Worm (Caenorhabditis elegans) whole organism, L4 larva: ENCODE measurements around the gene srsx-21.

Experiments used
- F26F4.8 ChIP-seq: fragments of 200-800 bp; sonication (Bioruptor generic); conservative IDR thresholded peaks from 2 replicates; pipeline ENCODE4 v1.3.6; 2022; ENCODE audit warnings: missing genetic modification characterization, missing compliant biosample characterization
- R02D3.7 ChIP-seq: fragments of 150-350 bp; sonication (generic microtip); optimal IDR thresholded peaks from 3 replicates; lab custom pipeline; 2014; ENCODE audit warnings: missing biosample characterization, missing genetic modification characterization
- ama-1 ChIP-seq: fragments of 150-350 bp; optimal IDR thresholded peaks from 2 replicates; lab custom pipeline; 2014; ENCODE audit warnings: inconsistent platforms, mixed read lengths
- ceh-20 ChIP-seq: fragments of 200-800 bp; sonication (Bioruptor generic); IDR thresholded peaks from 2 replicates; pipeline ENCODE4 v1.3.6; 2022; ENCODE audit warnings: missing genetic modification reagents, missing genetic modification characterization, missing compliant biosample characterization
- daf-8 ChIP-seq: fragments of 200-800 bp; sonication (Bioruptor generic); IDR thresholded peaks from 2 replicates; pipeline ENCODE4 v1.3.6; 2022; ENCODE audit warnings: missing genetic modification characterization, missing compliant biosample characterization
- snpc-4 ChIP-seq: fragments of 150-350 bp; optimal IDR thresholded peaks from 2 replicates; lab custom pipeline; 2014; ENCODE audit warnings: missing biosample characterization, missing genetic modification characterization
- zfp-2 ChIP-seq: sonication (generic microtip); optimal IDR thresholded peaks from 2 replicates; lab custom pipeline; 2016; ENCODE audit warnings: mild to moderate bottlenecking, missing genetic modification characterization, missing compliant biosample characterization
- ztf-11 ChIP-seq: fragments of 150-350 bp; optimal IDR thresholded peaks from 2 replicates; lab custom pipeline; 2014; ENCODE audit warnings: missing biosample characterization, missing genetic modification characterization

DNA sequence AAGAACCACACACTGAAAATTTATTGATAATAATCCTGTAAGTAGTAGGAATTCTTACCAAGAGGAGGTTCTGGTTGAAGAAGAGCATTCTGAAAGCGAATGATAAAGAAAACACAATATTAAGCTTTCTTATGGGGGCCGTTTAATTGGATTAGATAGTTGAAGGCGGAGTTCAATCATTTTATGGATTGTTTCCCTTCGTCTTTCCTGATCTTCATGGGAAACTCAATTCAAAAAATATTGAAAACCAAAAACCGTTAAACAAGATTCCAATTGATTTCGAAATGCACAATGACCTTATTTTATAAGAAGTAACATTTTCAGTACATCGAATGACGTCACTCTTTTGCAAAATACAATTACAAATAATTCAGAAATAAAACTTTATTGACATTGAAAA, 38.7 kb upstream of the srsx-21 start, which contains the start of gene F46B6.13:
- no peak for TF ChIP-seq snpc-4
- TF ChIP-seq ztf-11 (tag; lab: Kevin White, UChicago) = no peak
- TF ChIP-seq ama-1 (lab: Kevin White, UChicago) = no peak
- TF ChIP-seq F26F4.8 (GFP tag; lab: Robert Waterston, UW) = no peak
- no peak for TF ChIP-seq ceh-20
- no peak for TF ChIP-seq daf-8 (GFP tag; lab: Robert Waterston, UW)
- no peak for TF ChIP-seq zfp-2 (tag; lab: Kevin White, UChicago)
- TF ChIP-seq R02D3.7 (tag; lab: Kevin White, UChicago) = no peak
